Fruit fly (Drosophila melanogaster): ENCODE measurements around the gene CG44001.

Gene CG44001

DNA sequence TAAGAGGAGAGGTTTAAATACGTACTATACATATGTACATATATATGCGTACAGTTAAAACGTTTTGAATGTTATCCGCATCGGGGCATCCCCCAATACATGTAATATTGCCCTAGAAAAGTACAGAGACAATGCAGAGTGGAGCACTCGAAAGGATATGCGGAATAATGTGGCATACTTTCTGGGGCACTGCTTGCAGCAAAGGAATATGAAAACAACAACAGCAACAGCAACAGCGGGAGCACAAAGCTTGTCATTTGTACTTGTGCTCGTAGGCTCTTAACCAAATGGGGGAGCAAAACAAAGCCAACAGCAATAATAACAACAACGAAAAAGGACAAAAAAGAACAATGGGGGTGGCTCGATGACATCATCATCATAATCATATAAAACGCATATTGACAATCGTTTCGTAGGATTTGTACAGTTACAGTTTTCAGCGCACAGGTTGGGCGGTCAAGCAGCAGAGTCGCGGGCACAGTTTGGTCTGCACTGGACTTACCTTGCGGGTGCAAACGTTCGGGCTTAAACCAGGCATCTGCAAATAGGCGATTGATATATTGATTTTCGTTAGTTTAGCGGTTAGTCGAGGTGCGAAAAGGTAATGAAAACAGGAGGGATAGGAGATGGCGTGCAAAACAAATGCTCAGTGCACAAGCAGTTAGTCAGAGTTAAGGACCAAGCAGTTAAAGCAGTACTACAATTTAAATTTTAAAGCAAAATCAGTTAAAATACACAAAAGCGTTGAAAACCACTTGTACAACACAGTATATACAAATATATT lies 39.2 kb upstream of the CG44001 start:
- TF ChIP-seq dsx (GFP tag; optimal IDR thresholded peaks at IDR 0.05; ENCODE audit: poor library complexity, severe bottlenecking) = no peak
- TF ChIP-seq CG10669 (GFP tag; optimal IDR thresholded peaks at IDR 0.05) = no peak
- 0 out of 3 replicates have a peak, but pooled peaks have one; percentile 8 for TF ChIP-seq CG6163 (GFP tag; IDR thresholded peaks at IDR 0.05)
- no peak for TF ChIP-seq OdsH (GFP tag; optimal IDR thresholded peaks at IDR 0.05)
- TF ChIP-seq CG16779 (tag; optimal IDR thresholded peaks at IDR 0.05) = no peak

dm6 chr2L:5004677-5005463 lies 38.2 kb upstream of the CG44001 start:
- peak; percentile 86 for TF ChIP-seq CG8319 (GFP tag; optimal IDR thresholded peaks at IDR 0.05)
- TF ChIP-seq Sox15 (GFP tag; optimal IDR thresholded peaks at IDR 0.05) = peak; percentile 82
- peak; percentile 81 for TF ChIP-seq CG8632 (GFP tag; optimal IDR thresholded peaks at IDR 0.05)
- TF ChIP-seq CG7368 (GFP tag; optimal IDR thresholded peaks at IDR 0.05) = peak; percentile 87
- TF ChIP-seq CG6163 (GFP tag; IDR thresholded peaks at IDR 0.05) = peak; percentile 95
- peak; percentile 88 for TF ChIP-seq CG32006 (GFP tag; optimal IDR thresholded peaks at IDR 0.05)
- peak; percentile 91 for TF ChIP-seq Hr4 (GFP tag; optimal IDR thresholded peaks at IDR 0.05)
- peak; percentile 84 for TF ChIP-seq Smox (GFP tag; optimal IDR thresholded peaks at IDR 0.05)
- TF ChIP-seq fd85E (GFP tag; optimal IDR thresholded peaks at IDR 0.05) = peak; percentile 56
- TF ChIP-seq dac (GFP tag; optimal IDR thresholded peaks at IDR 0.05) = peak; percentile 60
- TF ChIP-seq ss (GFP tag; optimal IDR thresholded peaks at IDR 0.05) = peak; percentile 85 to 87
- peak; percentile 90 for TF ChIP-seq CG31627 (GFP tag; optimal IDR thresholded peaks at IDR 0.05)
- TF ChIP-seq CG10631 (GFP tag; optimal IDR thresholded peaks at IDR 0.05) = peak; percentile 90
- peak; percentile 91 for TF ChIP-seq achi (GFP tag; optimal IDR thresholded peaks at IDR 0.05)
- TF ChIP-seq CG6854 (GFP tag; optimal IDR thresholded peaks at IDR 0.05) = peak; percentile 29
- TF ChIP-seq CG34406 (GFP tag; optimal IDR thresholded peaks at IDR 0.05) = peak; percentile 80
- TF ChIP-seq eg (GFP tag; IDR thresholded peaks at IDR 0.05) = peak; percentile 89
- peak; percentile 94 for TF ChIP-seq svp (GFP tag)
- peak; percentile 90 for TF ChIP-seq Ets96B (tag; optimal IDR thresholded peaks at IDR 0.05)
- peak; percentile 89 for TF ChIP-seq CG10669 (GFP tag; optimal IDR thresholded peaks at IDR 0.05)
- TF ChIP-seq Hr39 (GFP tag; optimal IDR thresholded peaks at IDR 0.05) = peak; percentile 91
- peak; percentile 47 for TF ChIP-seq Blimp-1 (GFP tag; optimal IDR thresholded peaks at IDR 0.05)
- TF ChIP-seq CG11902 (GFP tag; optimal IDR thresholded peaks at IDR 0.05) = peak; percentile 76
- TF ChIP-seq CG11762 (GFP tag; optimal IDR thresholded peaks at IDR 0.05; ENCODE audit: insufficient read depth) = peak; percentile 83
- TF ChIP-seq spab (GFP tag; optimal IDR thresholded peaks at IDR 0.05) = peak; percentile 82
- peak; percentile 88 for TF ChIP-seq acj6 (GFP tag; optimal IDR thresholded peaks at IDR 0.05)
- TF ChIP-seq vri (GFP tag; optimal IDR thresholded peaks at IDR 0.05) = peak; percentile 73
- peak; percentile 88 for TF ChIP-seq Eip75B (GFP tag; optimal IDR thresholded peaks at IDR 0.05)
- TF ChIP-seq lz (GFP tag; optimal IDR thresholded peaks at IDR 0.05) = peak; percentile 89
- TF ChIP-seq CG3919 (GFP tag; optimal IDR thresholded peaks at IDR 0.05) = peak; percentile 91
- no peak for TF ChIP-seq CG4318 (GFP tag; optimal IDR thresholded peaks at IDR 0.05)
- TF ChIP-seq CG3032 (tag; optimal IDR thresholded peaks at IDR 0.05) = peak; percentile 88
- peak; percentile 89 for TF ChIP-seq Sox102F (GFP tag; optimal IDR thresholded peaks at IDR 0.05)
- TF ChIP-seq net (GFP tag; optimal IDR thresholded peaks at IDR 0.05) = peak; percentile 87
- peak; percentile 76 for TF ChIP-seq CG9139 (GFP tag; optimal IDR thresholded peaks at IDR 0.05)
- peak; percentile 69 for TF ChIP-seq Lpt (GFP tag; optimal IDR thresholded peaks at IDR 0.05)
- peak; percentile 85 for TF ChIP-seq CG1621 (tag; optimal IDR thresholded peaks at IDR 0.05)
- peak; percentile 88 for TF ChIP-seq cyc (GFP tag; optimal IDR thresholded peaks at IDR 0.05)
- TF ChIP-seq esn (GFP tag; optimal IDR thresholded peaks at IDR 0.05) = peak; percentile 91
- peak; percentile 74 for TF ChIP-seq CG6276 (GFP tag; optimal IDR thresholded peaks at IDR 0.05)
- peak; percentile 91 for TF ChIP-seq pdm3 (GFP tag; optimal IDR thresholded peaks at IDR 0.05)
- peak; percentile 90 for TF ChIP-seq OdsH (GFP tag; optimal IDR thresholded peaks at IDR 0.05)
- peak; percentile 89 for TF ChIP-seq CG11294 (GFP tag; IDR thresholded peaks at IDR 0.05)
- peak; percentile 96 for TF ChIP-seq Eip78C (GFP tag)

All from whole organism, prepupa.